Worm (Caenorhabditis elegans): ENCODE results near the gene fbxb-112.

ce11 chrII:3445285-3445806 lies 45.6 kb upstream of the fbxb-112 start, which contains the start of the genes C16C8.5 and C16C8.16:
- TF ChIP-seq ama-1 (optimal IDR thresholded peaks at IDR 0.05) (no peak), unc-86 (tag; optimal IDR thresholded peaks at IDR 0.05) (no peak), gmeb-2 (tag; optimal IDR thresholded peaks at IDR 0.05) (no peak), pqm-1 (tag; optimal IDR thresholded peaks at IDR 0.05) (no peak), Y22D7AL.16 (tag; optimal IDR thresholded peaks at IDR 0.05) (no peak), ceh-2 (tag; optimal IDR thresholded peaks at IDR 0.05) (no peak), F13H6.1 (tag; optimal IDR thresholded peaks at IDR 0.05) (no peak), tbx-2 (tag; optimal IDR thresholded peaks at IDR 0.05) (no peak), fkh-10 (GFP tag; optimal IDR thresholded peaks at IDR 0.05) (no peak), odd-2 (tag; optimal IDR thresholded peaks at IDR 0.05) (no peak), lin-11 (tag; optimal IDR thresholded peaks at IDR 0.05) (no peak), nhr-11 (tag; optimal IDR thresholded peaks at IDR 0.05) (no peak)
